Worm (Caenorhabditis elegans) whole organism, early embryonic: ENCODE data around the gene cfap-36.
"Not testable (repeated sequence)": the region's sequence is repeated elsewhere in the genome, so short reads cannot be mapped to it uniquely, and the experiment has no call there.

ENCODE experiments used
- B0310.2 ChIP-seq: sonication (generic microtip); optimal IDR thresholded peaks from 2 replicates; lab custom pipeline; 2016; ENCODE audit warnings: mild to moderate bottlenecking, missing genetic modification characterization, missing compliant biosample characterization
- F13C5.2 ChIP-seq: sonication (generic microtip); optimal IDR thresholded peaks from 2 replicates; lab custom pipeline; 2017; ENCODE audit warnings: mild to moderate bottlenecking, missing genetic modification characterization, inconsistent platforms, missing compliant biosample characterization
- aly-1 ChIP-seq: sonication (generic microtip); optimal IDR thresholded peaks from 2 replicates; lab custom pipeline; 2016; ENCODE audit warnings: missing genetic modification characterization, missing compliant biosample characterization
- ama-1 ChIP-seq: fragments of 150-350 bp; optimal IDR thresholded peaks from 2 replicates; lab custom pipeline; 2014
- ceh-13 ChIP-seq: fragments of 200-800 bp; sonication (Bioruptor generic); optimal IDR thresholded peaks from 2 replicates; lab custom pipeline; 2018; ENCODE audit warnings: mild to moderate bottlenecking, missing genetic modification characterization, missing compliant biosample characterization
- ceh-36 ChIP-seq: sonication (generic microtip); optimal IDR thresholded peaks from 2 replicates; lab custom pipeline; 2016; ENCODE audit warnings: missing genetic modification characterization, inconsistent platforms, missing compliant biosample characterization
- ets-7 ChIP-seq: sonication (generic microtip); optimal IDR thresholded peaks from 2 replicates; lab custom pipeline; 2016; ENCODE audit warnings: missing genotype, missing genetic modification characterization, missing compliant biosample characterization
- flt-1 ChIP-seq: fragments of 200-800 bp; sonication (Bioruptor generic); IDR thresholded peaks from 2 replicates; pipeline ENCODE4 v1.3.6; 2022; ENCODE audit warnings: missing genetic modification characterization, missing compliant biosample characterization
- hmbx-1 ChIP-seq: sonication (generic microtip); optimal IDR thresholded peaks from 2 replicates; lab custom pipeline; 2016; ENCODE audit warnings: mild to moderate bottlenecking, missing genetic modification characterization, missing compliant biosample characterization
- hmg-4 ChIP-seq: fragments of 200-800 bp; sonication (Bioruptor generic); optimal IDR thresholded peaks from 2 replicates; lab custom pipeline; 2018; ENCODE audit warnings: mild to moderate bottlenecking, missing genetic modification characterization, missing compliant biosample characterization
- hnd-1 ChIP-seq: sonication (generic microtip); optimal IDR thresholded peaks from 2 replicates; lab custom pipeline; 2016; ENCODE audit warnings: missing genetic modification characterization, missing compliant biosample characterization
- pes-1 ChIP-seq: fragments of 200-800 bp; sonication (Bioruptor generic); IDR thresholded peaks from 2 replicates; pipeline ENCODE4 v1.3.6; 2022; ENCODE audit warnings: missing genetic modification reagents, missing genetic modification characterization, missing compliant biosample characterization
- scrt-1 ChIP-seq: fragments of 200-800 bp; sonication (Bioruptor generic); IDR thresholded peaks from 2 replicates; pipeline ENCODE4 v1.3.6; 2022; ENCODE audit warnings: missing genetic modification characterization, missing compliant biosample characterization
- sea-1 ChIP-seq: fragments of 200-800 bp; sonication (Bioruptor generic); conservative IDR thresholded peaks from 2 replicates; pipeline ENCODE4 v1.3.6; 2022; ENCODE audit warnings: missing genetic modification characterization, missing compliant biosample characterization
- tbx-11 ChIP-seq: fragments of 200-800 bp; sonication (Bioruptor generic); IDR thresholded peaks from 2 replicates; pipeline ENCODE4 v1.3.6; 2022; ENCODE audit warnings: missing genetic modification characterization, missing compliant biosample characterization
- tbx-37 ChIP-seq: fragments of 200-800 bp; sonication (Bioruptor generic); conservative IDR thresholded peaks from 2 replicates; pipeline ENCODE4 v1.3.6; 2022; ENCODE audit warnings: missing genetic modification reagents, missing genetic modification characterization, missing compliant biosample characterization
- tra-4 ChIP-seq: sonication (generic microtip); optimal IDR thresholded peaks from 2 replicates; lab custom pipeline; 2017; ENCODE audit warnings: missing genetic modification characterization, missing compliant biosample characterization

cfap-36 gene

ce11 chrV:172110-172509 is at the start of gene cfap-36:
Gene cfap-36, minus strand, starts transcription at chrV:172210.
- TF ChIP-seq tra-4 (tag; lab: Kevin White, UChicago) = no peak
- TF ChIP-seq ceh-36 = no peak
- no peak for TF ChIP-seq aly-1 (tag; lab: Kevin White, UChicago)
- TF ChIP-seq ets-7 = no peak
- no peak for TF ChIP-seq hmbx-1
- TF ChIP-seq tbx-37 = no peak
- TF ChIP-seq scrt-1 = no peak
- TF ChIP-seq F13C5.2 (tag; lab: Kevin White, UChicago) = no peak
- TF ChIP-seq ama-1 = no peak
- no peak for TF ChIP-seq ceh-13 (GFP tag; lab: Kevin White, UChicago)
- no peak for TF ChIP-seq tbx-11 (GFP tag; lab: Robert Waterston, UW)
- no peak for TF ChIP-seq pes-1 (GFP tag; lab: Robert Waterston, UW)

DNA sequence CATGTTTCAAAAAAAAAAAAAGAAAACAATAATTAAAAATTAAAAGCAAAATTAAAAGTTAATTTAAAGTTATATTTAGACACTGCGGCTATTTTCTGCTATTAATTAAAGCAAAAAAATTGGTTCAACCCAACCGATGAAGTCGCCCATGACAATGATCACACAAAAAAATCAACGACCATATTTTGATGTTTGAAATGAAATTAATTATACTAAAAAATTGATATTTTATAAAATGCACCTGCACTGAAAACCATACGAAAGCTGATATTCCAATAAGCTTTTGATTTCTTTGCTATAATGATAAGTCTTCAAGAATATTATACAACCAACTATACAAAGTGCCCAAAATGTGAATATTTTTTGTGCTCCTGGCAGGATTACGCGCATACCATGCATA is 47.6 kb upstream of the cfap-36 start, which contains the start of gene srh-80:
Gene srh-80 (plus strand): TSS at position 301 of the 400 bp plus-strand sequence.
- no peak for TF ChIP-seq aly-1 (tag; lab: Kevin White, UChicago)
- TF ChIP-seq ama-1 = no peak
- TF ChIP-seq hmbx-1 = no peak
- no peak for TF ChIP-seq tbx-37
- no peak for TF ChIP-seq tbx-11 (GFP tag; lab: Robert Waterston, UW)
- no peak for TF ChIP-seq tra-4 (tag; lab: Kevin White, UChicago)
- no peak for TF ChIP-seq hnd-1 (tag; lab: Kevin White, UChicago)
- no peak for TF ChIP-seq F13C5.2 (tag; lab: Kevin White, UChicago)
- no peak for TF ChIP-seq ets-7
- no peak for TF ChIP-seq ceh-13 (GFP tag; lab: Kevin White, UChicago)
- TF ChIP-seq ceh-36 = no peak
- TF ChIP-seq flt-1 (GFP tag; lab: Robert Waterston, UW) = no peak

ce11 chrV:216847-217246 is 44.8 kb upstream of the cfap-36 start, which contains the start of gene srh-78:
Gene srh-78, plus strand, starts transcription at chrV:217147.
- TF ChIP-seq flt-1 (GFP tag; lab: Robert Waterston, UW) (no peak), sea-1 (GFP tag; lab: Robert Waterston, UW) (no peak), pes-1 (GFP tag; lab: Robert Waterston, UW) (no peak), ets-7 (no peak), hmbx-1 (no peak), B0310.2 (tag; lab: Kevin White, UChicago) (no peak), scrt-1 (no peak), F13C5.2 (tag; lab: Kevin White, UChicago) (no peak), tbx-37 (no peak), aly-1 (tag; lab: Kevin White, UChicago) (no peak)

DNA sequence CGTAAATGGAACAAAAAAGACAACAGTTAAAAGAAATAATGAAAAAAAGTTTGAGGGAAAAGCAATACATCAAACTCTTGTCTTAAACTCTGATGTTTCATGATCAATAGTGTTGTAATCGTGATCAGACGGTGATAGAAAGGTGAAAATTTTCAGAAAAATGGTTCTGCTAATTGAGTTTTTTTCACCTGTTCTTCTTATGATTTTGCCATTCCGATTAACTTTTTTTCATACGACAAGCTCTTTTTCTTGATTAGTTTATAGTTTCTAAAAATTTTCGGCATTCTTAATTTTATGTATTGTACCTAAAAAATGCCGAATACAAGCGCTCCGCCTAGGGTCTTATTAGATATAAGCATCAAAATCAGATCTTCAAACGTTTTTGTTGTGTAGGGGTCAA is 43.7 kb upstream of the cfap-36 start:
- TF ChIP-seq tbx-37 (no peak), scrt-1 (no peak), hmg-4 (GFP tag; lab: Kevin White, UChicago) (no peak), hnd-1 (tag; lab: Kevin White, UChicago) (no peak), ets-7 (no peak), pes-1 (GFP tag; lab: Robert Waterston, UW) (no peak), B0310.2 (tag; lab: Kevin White, UChicago) (no peak), F13C5.2 (tag; lab: Kevin White, UChicago) (no peak), flt-1 (GFP tag; lab: Robert Waterston, UW) (no peak), aly-1 (tag; lab: Kevin White, UChicago) (no peak), tbx-11 (GFP tag; lab: Robert Waterston, UW) (no peak), hmbx-1 (no peak), ceh-13 (GFP tag; lab: Kevin White, UChicago) (no peak), ceh-36 (no peak), ama-1 (no peak)

- TF ChIP-seq tra-4 (tag; lab: Kevin White, UChicago); ceh-13 (GFP tag; lab: Kevin White, UChicago); ets-7: not testable (repeated sequence)
Observed at ce11 chrV:212687-213086, 40.7 kb upstream of the cfap-36 start, which contains the start of gene DC2.5. Gene DC2.5, minus strand, starts transcription at chrV:212787.

- TF ChIP-seq tbx-11 (GFP tag; lab: Robert Waterston, UW) = no peak
- no peak for TF ChIP-seq aly-1 (tag; lab: Kevin White, UChicago)
- no peak for TF ChIP-seq sea-1 (GFP tag; lab: Robert Waterston, UW)
- no peak for TF ChIP-seq ama-1
- no peak for TF ChIP-seq tra-4 (tag; lab: Kevin White, UChicago)
- no peak for TF ChIP-seq hmbx-1
- TF ChIP-seq hnd-1 (tag; lab: Kevin White, UChicago) = no peak
Observed at ce11 chrV:211388-212168, 39.6 kb upstream of the cfap-36 start.

DNA sequence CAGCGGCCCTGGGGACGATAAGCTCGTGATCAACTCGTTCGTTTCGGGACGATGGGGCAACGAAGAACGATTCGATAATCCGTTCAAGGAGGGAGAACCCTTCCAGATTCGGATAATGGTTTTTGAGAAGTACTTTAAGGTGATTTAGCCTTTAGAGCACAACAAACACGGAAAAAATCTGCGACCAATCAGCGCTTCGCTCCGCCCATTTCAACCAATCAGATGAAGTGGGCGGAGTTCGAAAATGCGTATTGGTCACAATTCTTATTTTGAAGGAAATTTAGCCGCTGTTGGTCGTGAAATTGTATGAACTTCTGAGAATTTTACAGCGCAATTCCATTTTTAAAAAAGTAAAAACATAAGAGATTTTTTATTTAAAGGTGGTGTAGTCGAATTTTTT is 34.8 kb upstream of the cfap-36 start:
- TF ChIP-seq tbx-37 (no peak), hmg-4 (GFP tag; lab: Kevin White, UChicago) (no peak), B0310.2 (tag; lab: Kevin White, UChicago) (no peak), tra-4 (tag; lab: Kevin White, UChicago) (no peak), scrt-1 (no peak), flt-1 (GFP tag; lab: Robert Waterston, UW) (no peak), ets-7 (no peak), hnd-1 (tag; lab: Kevin White, UChicago) (no peak), hmbx-1 (no peak)

ce11 chrV:203855-204432 is 31.9 kb upstream of the cfap-36 start, which contains the start of gene lec-12:
Gene lec-12, plus strand, starts transcription at chrV:204382.
- TF ChIP-seq ceh-13 (GFP tag; lab: Kevin White, UChicago) (no peak), tbx-37 (no peak), hmg-4 (GFP tag; lab: Kevin White, UChicago) (no peak)
